Fruit fly (Drosophila melanogaster) whole organism, embryonic: ENCODE data around the gene CG10252.

ENCODE experiments used
- ATbp ChIP-seq: fragments of 200-800 bp; sonication (Bioruptor generic); optimal IDR thresholded peaks from 2 replicates; lab custom pipeline; 2017; ENCODE audit warnings: missing biosample characterization, mild to moderate bottlenecking, missing genetic modification characterization, missing genetic modification reagents
- Awh ChIP-seq: fragments of 200-800 bp; sonication (Bioruptor generic); IDR thresholded peaks from 2 replicates; pipeline ENCODE4, ENCODE4 v1.3.6; 2022; ENCODE audit warnings: missing biosample characterization, missing genetic modification characterization
- Bdp1 ChIP-seq: fragments of 200-800 bp; sonication (Bioruptor generic); optimal IDR thresholded peaks from 3 replicates; lab custom pipeline; 2016; ENCODE audit warnings: missing biosample characterization, missing genetic modification characterization
- Bgb ChIP-seq: fragments of 200-800 bp; sonication (Bioruptor generic); IDR thresholded peaks from 2 replicates; pipeline ENCODE4 v1.3.6; 2022; ENCODE audit warnings: missing biosample characterization, missing genetic modification characterization; ENCODE audit not compliant: partially characterized antibody
- Blimp-1 ChIP-seq: fragments of 200-800 bp; sonication (Bioruptor generic); optimal IDR thresholded peaks from 3 replicates; lab custom pipeline; 2018; ENCODE audit warnings: missing biosample characterization, missing genetic modification characterization, mild to moderate bottlenecking, moderate library complexity, missing genetic modification reagents
- CG10366 ChIP-seq: fragments of 200-800 bp; sonication (Bioruptor generic); IDR thresholded peaks from 2 replicates; pipeline ENCODE4 v1.3.6; 2022; ENCODE audit warnings: missing biosample characterization, missing genetic modification characterization
- CG11723 ChIP-seq: fragments of 200-800 bp; sonication (Bioruptor generic); optimal IDR thresholded peaks from 2 replicates; lab custom pipeline; 2017; ENCODE audit warnings: missing biosample characterization, mild to moderate bottlenecking, missing genetic modification characterization
- CG12391 ChIP-seq: fragments of 200-800 bp; sonication (Bioruptor generic); optimal IDR thresholded peaks from 3 replicates; lab custom pipeline; 2018; ENCODE audit warnings: missing biosample characterization, mild to moderate bottlenecking, missing genetic modification characterization, moderate library complexity
- CG13123 ChIP-seq: fragments of 200-800 bp; sonication (Bioruptor generic); optimal IDR thresholded peaks from 2 replicates; lab custom pipeline; 2016; ENCODE audit warnings: missing biosample characterization, missing genetic modification characterization
- CG14050 ChIP-seq: fragments of 200-800 bp; sonication (Bioruptor generic); IDR thresholded peaks from 3 replicates; pipeline ENCODE4 v1.3.6; 2022; ENCODE audit warnings: missing biosample characterization, missing genetic modification characterization
- CG14441 ChIP-seq: fragments of 200-800 bp; sonication (Bioruptor generic); IDR thresholded peaks from 2 replicates; pipeline ENCODE4 v1.3.6; 2022; ENCODE audit warnings: missing biosample characterization, missing genetic modification characterization
- CG1529 ChIP-seq: fragments of 200-800 bp; sonication (Bioruptor generic); optimal IDR thresholded peaks from 3 replicates; lab custom pipeline; 2018; ENCODE audit warnings: missing biosample characterization, missing genetic modification characterization
- CG15601 ChIP-seq: fragments of 200-800 bp; sonication (Bioruptor generic); optimal IDR thresholded peaks from 3 replicates; lab custom pipeline; 2019; ENCODE audit warnings: missing biosample characterization, mild to moderate bottlenecking, missing genetic modification characterization, moderate library complexity
- CG17385 ChIP-seq: fragments of 200-800 bp; sonication (Bioruptor generic); optimal IDR thresholded peaks from 3 replicates; lab custom pipeline; 2018; ENCODE audit warnings: missing biosample characterization, mild to moderate bottlenecking, missing genetic modification characterization
- CG17829 ChIP-seq: fragments of 200-800 bp; optimal IDR thresholded peaks from 2 replicates; lab custom pipeline; 2019; ENCODE audit warnings: missing biosample characterization, mild to moderate bottlenecking, missing genetic modification characterization, moderate library complexity
- CG1792 ChIP-seq: fragments of 200-800 bp; sonication (Bioruptor generic); optimal IDR thresholded peaks from 2 replicates; lab custom pipeline; 2016; ENCODE audit warnings: missing biosample characterization, missing genetic modification characterization
- CG2120 ChIP-seq: fragments of 200-800 bp; sonication (Bioruptor generic); optimal IDR thresholded peaks from 3 replicates; lab custom pipeline; 2016; ENCODE audit warnings: missing biosample characterization, missing genetic modification characterization
- CG2678 ChIP-seq: fragments of 200-800 bp; sonication (Bioruptor generic); optimal IDR thresholded peaks from 3 replicates; lab custom pipeline; 2019; ENCODE audit warnings: missing biosample characterization, mild to moderate bottlenecking, missing genetic modification characterization, moderate library complexity
- CG32772 ChIP-seq: fragments of 200-800 bp; sonication (Bioruptor generic); IDR thresholded peaks from 2 replicates; pipeline ENCODE4 v1.3.6; 2022; ENCODE audit warnings: missing biosample characterization, missing genetic modification characterization
- CG33213 ChIP-seq: fragments of 200-800 bp; sonication (Bioruptor generic); optimal IDR thresholded peaks from 3 replicates; lab custom pipeline; 2016; ENCODE audit warnings: missing biosample characterization, missing genetic modification characterization
- CG5180 ChIP-seq: fragments of 200-800 bp; sonication (Bioruptor generic); optimal IDR thresholded peaks from 3 replicates; lab custom pipeline; 2017; ENCODE audit warnings: missing biosample characterization, missing genetic modification characterization, mild to moderate bottlenecking, moderate library complexity, missing genetic modification reagents
- CG5953 ChIP-seq: fragments of 200-800 bp; sonication (Bioruptor generic); IDR thresholded peaks from 2 replicates; pipeline ENCODE4 v1.3.6; 2022; ENCODE audit warnings: missing biosample characterization, missing genetic modification characterization
- CG8089 ChIP-seq: fragments of 200-800 bp; sonication (Bioruptor generic); optimal IDR thresholded peaks from 3 replicates; lab custom pipeline; 2016; ENCODE audit warnings: missing biosample characterization, missing genetic modification characterization
- CG9727 ChIP-seq: fragments of 200-800 bp; sonication (Bioruptor generic); optimal IDR thresholded peaks from 3 replicates; lab custom pipeline; 2017; ENCODE audit warnings: missing biosample characterization, mild to moderate bottlenecking, missing genetic modification characterization
- CG9817 ChIP-seq: fragments of 200-800 bp; sonication (Bioruptor generic); optimal IDR thresholded peaks from 2 replicates; lab custom pipeline; 2018; ENCODE audit warnings: missing biosample characterization, mild to moderate bottlenecking, missing genetic modification characterization, moderate library complexity
- CoRest ChIP-seq: fragments of 200-800 bp; sonication (Bioruptor generic); optimal IDR thresholded peaks from 3 replicates; lab custom pipeline; 2018; ENCODE audit warnings: missing biosample characterization, mild to moderate bottlenecking, missing genetic modification characterization, moderate library complexity
- Dbx ChIP-seq: fragments of 200-800 bp; sonication (Bioruptor generic); IDR thresholded peaks from 3 replicates; pipeline ENCODE4 v1.3.6; 2022; ENCODE audit warnings: missing biosample characterization, missing genetic modification characterization
- Dek ChIP-seq: fragments of 200-800 bp; sonication (Bioruptor generic); optimal IDR thresholded peaks from 3 replicates; lab custom pipeline; 2019; ENCODE audit warnings: missing biosample characterization, mild to moderate bottlenecking, missing genetic modification characterization, moderate library complexity
- Nf-YA ChIP-seq: fragments of 200-800 bp; sonication (Bioruptor generic); IDR thresholded peaks from 2 replicates; pipeline ENCODE4 v1.3.6; 2022; ENCODE audit warnings: missing biosample characterization, missing genetic modification characterization
- Taf1 ChIP-seq: fragments of 200-800 bp; sonication (Bioruptor generic); IDR thresholded peaks from 2 replicates; pipeline ENCODE4 v1.3.6; 2022; ENCODE audit warnings: missing biosample characterization, missing genetic modification characterization
- az2 ChIP-seq: fragments of 200-800 bp; sonication (Bioruptor generic); optimal IDR thresholded peaks from 3 replicates; lab custom pipeline; 2016; ENCODE audit warnings: missing biosample characterization, missing genetic modification characterization
- cg ChIP-seq: fragments of 200-800 bp; sonication (Bioruptor generic); optimal IDR thresholded peaks from 3 replicates; lab custom pipeline; 2019; ENCODE audit warnings: missing biosample characterization, mild to moderate bottlenecking, missing genetic modification characterization, moderate library complexity
- ci ChIP-seq: fragments of 200-800 bp; sonication (Bioruptor generic); IDR thresholded peaks from 3 replicates; pipeline ENCODE4 v1.3.6; 2022; ENCODE audit warnings: missing biosample characterization, missing genetic modification characterization
- corto ChIP-seq: fragments of 200-800 bp; sonication (Bioruptor generic); optimal IDR thresholded peaks from 2 replicates; lab custom pipeline; 2016; ENCODE audit warnings: missing biosample characterization, mild to moderate bottlenecking, missing genetic modification characterization, moderate library complexity
- disco-r ChIP-seq: fragments of 200-800 bp; sonication (Bioruptor generic); optimal IDR thresholded peaks from 2 replicates; lab custom pipeline; 2016; ENCODE audit warnings: missing biosample characterization, missing genetic modification characterization
- fd102C ChIP-seq: fragments of 200-800 bp; sonication (Bioruptor generic); optimal IDR thresholded peaks from 2 replicates; lab custom pipeline; 2018; ENCODE audit warnings: missing biosample characterization, mild to moderate bottlenecking, missing genetic modification characterization, moderate library complexity
- fd96Cb ChIP-seq: fragments of 200-800 bp; sonication (Bioruptor generic); optimal IDR thresholded peaks from 2 replicates; lab custom pipeline; 2018; ENCODE audit warnings: missing biosample characterization, mild to moderate bottlenecking, missing genetic modification characterization, moderate library complexity
- gsb-n ChIP-seq: fragments of 200-800 bp; sonication (Bioruptor generic); optimal IDR thresholded peaks from 3 replicates; lab custom pipeline; 2018; ENCODE audit warnings: missing biosample characterization, mild to moderate bottlenecking, missing genetic modification characterization
- gt ChIP-seq: fragments of 200-800 bp; sonication (Bioruptor generic); IDR thresholded peaks from 2 replicates; pipeline ENCODE4 v1.3.6; 2022; ENCODE audit warnings: missing biosample characterization, missing genetic modification characterization
- klu ChIP-seq: fragments of 200-800 bp; sonication (Bioruptor generic); IDR thresholded peaks from 2 replicates; pipeline ENCODE4 v1.3.6; 2022; ENCODE audit warnings: missing biosample characterization, missing genetic modification characterization
- lov ChIP-seq, 2 experiments: fragments of 200-800 bp in 1 of 2; fragments of >200 bp in 1 of 2; sonication (Bioruptor generic) in 1 of 2; IDR thresholded peaks in 1 of 2; optimal IDR thresholded peaks in 1 of 2; 2 replicates in 1 of 2; 3 replicates in 1 of 2; pipeline versions ENCODE4 v1.3.6 to Lab custom; 2017 to 2022; ENCODE audit warnings: missing biosample characterization in 1 of 2, missing genetic modification characterization in 1 of 2
- maf-S ChIP-seq: fragments of 200-800 bp; sonication (Bioruptor generic); optimal IDR thresholded peaks from 2 replicates; lab custom pipeline; 2016; ENCODE audit warnings: missing biosample characterization, missing genetic modification characterization
- mam ChIP-seq: fragments of 200-800 bp; sonication (Bioruptor generic); optimal IDR thresholded peaks from 3 replicates; lab custom pipeline; 2016; ENCODE audit warnings: missing biosample characterization, missing genetic modification characterization
- org-1 ChIP-seq: fragments of 200-800 bp; sonication (Bioruptor generic); optimal IDR thresholded peaks from 2 replicates; lab custom pipeline; 2017; ENCODE audit warnings: missing biosample characterization, missing genetic modification characterization
- row ChIP-seq: fragments of 200-800 bp; sonication (Bioruptor generic); IDR thresholded peaks from 3 replicates; pipeline ENCODE4 v1.3.6; 2022; ENCODE audit warnings: missing biosample characterization, missing genetic modification characterization
- sim ChIP-seq: fragments of 200-800 bp; sonication (Bioruptor generic); IDR thresholded peaks from 2 replicates; pipeline ENCODE4 v1.3.6; 2022; ENCODE audit warnings: missing biosample characterization, missing genetic modification characterization
- slp2 ChIP-seq: fragments of 200-800 bp; sonication (Bioruptor generic); optimal IDR thresholded peaks from 2 replicates; lab custom pipeline; 2016; ENCODE audit warnings: missing biosample characterization, missing genetic modification characterization
- usp ChIP-seq: fragments of >200 bp; optimal IDR thresholded peaks from 2 replicates; lab custom pipeline; 2017; ENCODE audit warnings: missing biosample characterization, missing genetic modification characterization
- zen ChIP-seq: fragments of 200-800 bp; sonication (Bioruptor generic); optimal IDR thresholded peaks from 3 replicates; lab custom pipeline; 2018; ENCODE audit warnings: missing biosample characterization, mild to moderate bottlenecking, missing genetic modification characterization, moderate library complexity

Gene CG10252

dm6 chr3R:23723381-23724034 lies 27.5 kb upstream of the CG10252 start (continued):
- TF ChIP-seq CG33213 (GFP tag; lab: Kevin White, UChicago) (peak; percentile 61), gsb-n (tag; lab: Kevin White, UChicago) (peak; percentile 54), CoRest (no peak), Dbx (GFP tag; lab: Robert Waterston, UW) (peak; percentile 78; the same call in 2 of the 3 replicates), ATbp (GFP tag; lab: Kevin White, UChicago) (peak; percentile 93), Blimp-1 (GFP tag; lab: Kevin White, UChicago) (peak; percentile 75), CG10366 (GFP tag; lab: Robert Waterston, UW) (no peak), CG1529 (GFP tag; lab: Kevin White, UChicago) (peak; percentile 39), Taf1 (GFP tag; lab: Robert Waterston, UW) (peak; percentile 15; the same call in 1 of the 2 replicates), fd102C (GFP tag; lab: Kevin White, UChicago) (no peak), maf-S (no peak), Bgb (GFP tag; lab: Robert Waterston, UW) (peak; percentile 49; the same call in 1 of the 2 replicates), fd96Cb (peak; percentile 3), CG2678 (peak; percentile 83), CG8089 (GFP tag; lab: Kevin White, UChicago) (no peak), zen (tag; lab: Kevin White, UChicago) (no peak), CG2120 (no peak), CG1792 (GFP tag; lab: Kevin White, UChicago) (no peak), row (GFP tag; lab: Robert Waterston, UW) (no peak), CG13123 (GFP tag; lab: Kevin White, UChicago) (peak; percentile 48), CG12391 (tag; lab: Kevin White, UChicago) (no peak), corto (GFP tag; lab: Kevin White, UChicago) (no peak), lov (optimal IDR thresholded peaks at IDR 0.05; lab: Kevin White, UChicago) (no peak), lov (GFP tag; IDR thresholded peaks at IDR 0.05; lab: Robert Waterston, UW) (no peak; the same call in 2 of the 3 replicates), CG14050 (peak; percentile 69; the same call in 2 of the 3 replicates), CG5953 (GFP tag; lab: Robert Waterston, UW) (peak; percentile 54; the same call in 1 of the 2 replicates), CG32772 (GFP tag; lab: Robert Waterston, UW) (no peak), CG9817 (tag; lab: Kevin White, UChicago) (peak; percentile 7), CG14441 (GFP tag; lab: Robert Waterston, UW) (peak; percentile 43; the same call in 1 of the 2 replicates), CG17385 (GFP tag; lab: Kevin White, UChicago) (peak; percentile 25), mam (GFP tag; lab: Kevin White, UChicago) (no peak), slp2 (peak; percentile 56), Bdp1 (GFP tag; lab: Kevin White, UChicago) (peak; percentile 20), az2 (GFP tag; lab: Kevin White, UChicago) (no peak), CG15601 (tag; lab: Kevin White, UChicago) (peak; percentile 60), CG5180 (GFP tag; lab: Kevin White, UChicago) (peak; percentile 78), Awh (GFP tag; lab: Robert Waterston, UW) (peak; percentile 91), Dek (tag; lab: Kevin White, UChicago) (no peak), klu (GFP tag; lab: Robert Waterston, UW) (no peak), gt (no peak), cg (GFP tag; lab: Kevin White, UChicago) (peak; percentile 63), CG9727 (GFP tag; lab: Kevin White, UChicago) (peak; percentile 43), Nf-YA (GFP tag; lab: Robert Waterston, UW) (peak; percentile 86), sim (GFP tag; lab: Robert Waterston, UW) (peak; percentile 72), usp (GFP tag; lab: Kevin White, UChicago) (no peak), ci (peak; percentile 81), CG17829 (tag; lab: Kevin White, UChicago) (no peak), CG11723 (peak; percentile 51), disco-r (GFP tag; lab: Kevin White, UChicago) (no peak), org-1 (GFP tag; lab: Kevin White, UChicago) (peak; percentile 46)
